Fruit fly (Drosophila melanogaster) whole organism, pupa: ENCODE results near the gene CG34305.

Source experiments
- CG12605 ChIP-seq: fragments of 200-800 bp; sonication (Bioruptor generic); IDR thresholded peaks from 2 replicates; pipeline ENCODE4 v1.3.6; 2022; ENCODE audit warnings: missing biosample characterization, missing genetic modification characterization
- CG13204 ChIP-seq: fragments of 200-800 bp; sonication (Bioruptor generic); optimal IDR thresholded peaks from 2 replicates; lab custom pipeline; 2018; ENCODE audit warnings: missing biosample characterization, mild to moderate bottlenecking, missing genetic modification characterization, moderate library complexity
- CG17806 ChIP-seq: fragments of 200-800 bp; sonication (Bioruptor generic); optimal IDR thresholded peaks from 2 replicates; lab custom pipeline; 2018; ENCODE audit warnings: missing biosample characterization, mild to moderate bottlenecking, missing genetic modification characterization, moderate library complexity
- CG32121 ChIP-seq: fragments of 200-800 bp; sonication (Bioruptor generic); IDR thresholded peaks from 2 replicates; pipeline ENCODE4 v1.3.6; 2022; ENCODE audit warnings: missing biosample characterization, missing genetic modification characterization
- CG34367 ChIP-seq: fragments of 200-800 bp; sonication (Bioruptor generic); optimal IDR thresholded peaks from 2 replicates; lab custom pipeline; 2018; ENCODE audit warnings: missing biosample characterization, mild to moderate bottlenecking, missing genetic modification characterization
- CG9948 ChIP-seq: fragments of 200-800 bp; sonication (Bioruptor generic); optimal IDR thresholded peaks from 2 replicates; lab custom pipeline; 2018; ENCODE audit warnings: missing biosample characterization, mild to moderate bottlenecking, missing genetic modification characterization, moderate library complexity
- D1 ChIP-seq: fragments of 200-800 bp; sonication (Bioruptor generic); optimal IDR thresholded peaks from 2 replicates; lab custom pipeline; 2018; ENCODE audit warnings: missing biosample characterization, mild to moderate bottlenecking, missing genetic modification characterization, moderate library complexity
- EcR ChIP-seq: fragments of 200-800 bp; sonication (Bioruptor generic); optimal IDR thresholded peaks from 3 replicates; lab custom pipeline; 2019; ENCODE audit warnings: missing biosample characterization, missing genetic modification characterization, mild to moderate bottlenecking, moderate library complexity, missing genetic modification reagents
- Ets98B ChIP-seq: fragments of 200-800 bp; sonication (Bioruptor generic); IDR thresholded peaks from 2 replicates; pipeline ENCODE4 v1.3.6; 2022; ENCODE audit warnings: missing biosample characterization, missing genetic modification characterization
- Pif1A ChIP-seq: fragments of 200-800 bp; sonication (Bioruptor generic); optimal IDR thresholded peaks from 3 replicates; lab custom pipeline; 2016; ENCODE audit warnings: missing biosample characterization, missing genetic modification characterization
- Snoo ChIP-seq: fragments of 200-800 bp; sonication (Bioruptor generic); optimal IDR thresholded peaks from 3 replicates; lab custom pipeline; 2017; ENCODE audit warnings: missing biosample characterization, mild to moderate bottlenecking, missing genetic modification characterization, inconsistent platforms
- fd96Ca ChIP-seq: fragments of 200-800 bp; sonication (Bioruptor generic); IDR thresholded peaks from 3 replicates; pipeline ENCODE4 v1.3.6; 2022; ENCODE audit warnings: missing biosample characterization, missing genetic modification characterization
- rn ChIP-seq: fragments of 200-800 bp; sonication (Bioruptor generic); IDR thresholded peaks from 2 replicates; pipeline ENCODE4 v1.3.6; 2022; ENCODE audit warnings: missing biosample characterization, missing genetic modification characterization

DNA sequence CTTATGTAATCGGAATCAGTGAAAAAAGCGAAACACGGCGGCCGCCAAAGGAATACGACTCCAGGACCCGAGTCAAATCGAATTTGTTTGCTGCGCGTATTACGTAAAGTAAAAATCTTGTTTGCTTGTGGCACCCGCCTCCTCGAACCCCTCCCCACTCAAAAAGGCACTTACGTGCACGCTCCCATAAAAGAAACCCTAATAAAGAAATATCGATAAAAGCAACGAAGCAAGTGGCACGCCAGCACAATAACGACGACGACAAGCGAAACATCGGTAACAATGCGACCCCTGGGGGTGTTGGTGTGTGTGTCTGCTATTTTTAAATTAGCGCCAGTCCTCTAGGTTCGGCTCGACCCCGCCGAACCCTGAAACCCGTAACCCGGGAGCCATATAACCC, 39.3 kb upstream of the CG34305 start:
- TF ChIP-seq CG17806 (tag; lab: Kevin White, UChicago) (no peak), fd96Ca (no peak), CG12605 (GFP tag; lab: Robert Waterston, UW) (no peak), CG34367 (tag; lab: Kevin White, UChicago) (no peak), CG32121 (GFP tag; lab: Robert Waterston, UW) (no peak), CG13204 (GFP tag; lab: Kevin White, UChicago) (no peak), Pif1A (GFP tag; lab: Kevin White, UChicago) (no peak), CG9948 (tag; lab: Kevin White, UChicago) (no peak), EcR (GFP tag; lab: Kevin White, UChicago) (no peak), Snoo (tag; lab: Kevin White, UChicago) (no peak), Ets98B (no peak), D1 (tag; lab: Kevin White, UChicago) (no peak), rn (GFP tag; lab: Robert Waterston, UW) (no peak)
